Fruit fly (Drosophila melanogaster) whole organism, wandering third instar larva: Measurements from ENCODE around the gene S-Lap2.
A peak's percentile ranks its signal among the peaks of the same experiment; 100 is the strongest.

ENCODE experiments used
- Abd-B ChIP-seq: fragments of >200 bp; optimal IDR thresholded peaks from 2 replicates; lab custom pipeline; 2017; ENCODE audit warnings: missing biosample characterization, missing genetic modification characterization
- CG32264 ChIP-seq: fragments of 200-800 bp; sonication (Bioruptor generic); optimal IDR thresholded peaks from 2 replicates; lab custom pipeline; 2016; ENCODE audit warnings: missing biosample characterization, missing genetic modification characterization
- CG9705 ChIP-seq: fragments of 200-800 bp; sonication (Bioruptor generic); optimal IDR thresholded peaks from 2 replicates; lab custom pipeline; 2018; ENCODE audit warnings: missing biosample characterization, mild to moderate bottlenecking, missing genetic modification characterization
- CrebA ChIP-seq: fragments of 200-800 bp; sonication (Bioruptor generic); optimal IDR thresholded peaks from 2 replicates; lab custom pipeline; 2016; ENCODE audit warnings: missing biosample characterization, mild to moderate bottlenecking, missing genetic modification characterization, borderline replicate concordance
- Dfd ChIP-seq: fragments of >200 bp; optimal IDR thresholded peaks from 2 replicates; lab custom pipeline; 2017; ENCODE audit warnings: missing biosample characterization, missing genetic modification characterization
- Dif ChIP-seq: fragments of 200-275, 200-300 bp; sonication (Bioruptor generic); optimal IDR thresholded peaks from 2 replicates; lab custom pipeline; 2018; ENCODE audit warnings: missing biosample characterization, missing genetic modification characterization; ENCODE audit not compliant: partially characterized antibody
- GATAd ChIP-seq: sonication (Bioruptor generic); optimal IDR thresholded peaks from 2 replicates; lab custom pipeline; 2016; ENCODE audit warnings: missing biosample characterization, missing genetic modification characterization
- HLH106 ChIP-seq: fragments of 200-800 bp; optimal IDR thresholded peaks from 3 replicates; lab custom pipeline; 2019; ENCODE audit warnings: missing biosample characterization, mild to moderate bottlenecking, missing genetic modification characterization, moderate library complexity
- Hnf4 ChIP-seq: fragments of 200-800 bp; sonication (Bioruptor generic); optimal IDR thresholded peaks from 2 replicates; lab custom pipeline; 2016; ENCODE audit warnings: missing biosample characterization, mild to moderate bottlenecking, missing genetic modification characterization
- Hr78 ChIP-seq: fragments of >200 bp; optimal IDR thresholded peaks from 2 replicates; lab custom pipeline; 2017; ENCODE audit warnings: missing biosample characterization, missing genetic modification characterization
- Jra ChIP-seq: sonication (Bioruptor generic); optimal IDR thresholded peaks from 2 replicates; lab custom pipeline; 2016; ENCODE audit warnings: missing biosample characterization, missing genetic modification characterization
- Mio ChIP-seq: sonication (Bioruptor generic); optimal IDR thresholded peaks from 2 replicates; lab custom pipeline; 2016; ENCODE audit warnings: missing biosample characterization, missing genetic modification characterization
- Myc ChIP-seq: fragments of >200 bp; optimal IDR thresholded peaks from 2 replicates; lab custom pipeline; 2017
- N ChIP-seq: fragments of >200 bp; optimal IDR thresholded peaks from 2 replicates; lab custom pipeline; 2018; ENCODE audit warnings: missing biosample characterization, missing external identifiers, missing genetic modification characterization
- Rel ChIP-seq, 2 experiments: fragments of 200-800 bp; sonication (Bioruptor generic) in 1 of 2; optimal IDR thresholded peaks; 2 replicates in 1 of 2; 3 replicates in 1 of 2; lab custom pipeline; 2016 to 2019; ENCODE audit warnings: mild to moderate bottlenecking in 2 of 2, missing biosample characterization in 2 of 2, missing genetic modification characterization in 2 of 2, moderate library complexity in 1 of 2
- Sp1 ChIP-seq: fragments of 200-800 bp; sonication (Bioruptor generic); optimal IDR thresholded peaks from 3 replicates; lab custom pipeline; 2019; ENCODE audit warnings: missing biosample characterization, mild to moderate bottlenecking, missing genetic modification characterization, moderate library complexity
- Vsx2 ChIP-seq: fragments of 200-300, 225-300 bp; sonication (Bioruptor generic); optimal IDR thresholded peaks from 2 replicates; lab custom pipeline; 2018; ENCODE audit warnings: missing biosample characterization, missing genetic modification characterization; ENCODE audit not compliant: partially characterized antibody
- br ChIP-seq: fragments of 200-800 bp; sonication (Bioruptor generic); optimal IDR thresholded peaks from 2 replicates; lab custom pipeline; 2016; ENCODE audit warnings: missing biosample characterization, missing genetic modification characterization
- brk ChIP-seq: fragments of 200-800 bp; sonication (Bioruptor generic); optimal IDR thresholded peaks from 2 replicates; lab custom pipeline; 2016; ENCODE audit warnings: missing biosample characterization, mild to moderate bottlenecking, missing genetic modification characterization
- dl ChIP-seq, 2 experiments: fragments of 175-275, 200-275 bp in 1 of 2; fragments of 200-275 bp in 1 of 2; sonication (Bioruptor generic); optimal IDR thresholded peaks; lab custom pipeline; 2018; ENCODE audit warnings: mild to moderate bottlenecking in 2 of 2, missing biosample characterization in 2 of 2, missing genetic modification characterization in 2 of 2, moderate library complexity in 2 of 2; ENCODE audit not compliant: partially characterized antibody in 2 of 2, insufficient read depth in 1 of 2
- dmrt93B ChIP-seq: fragments of 200-800 bp; sonication (Bioruptor generic); optimal IDR thresholded peaks from 2 replicates; lab custom pipeline; 2018; ENCODE audit warnings: missing biosample characterization, mild to moderate bottlenecking, missing genetic modification characterization
- foxo ChIP-seq, 2 experiments: fragments of 200-800 bp; sonication (Bioruptor generic); optimal IDR thresholded peaks; 2 replicates in 1 of 2; 3 replicates in 1 of 2; lab custom pipeline; 2016 to 2017; ENCODE audit warnings: missing biosample characterization in 2 of 2, missing genetic modification characterization in 2 of 2
- h ChIP-seq: fragments of 200-800 bp; sonication (Bioruptor generic); optimal IDR thresholded peaks from 3 replicates; lab custom pipeline; 2016; ENCODE audit warnings: missing biosample characterization, mild to moderate bottlenecking, missing genetic modification characterization
- jim ChIP-seq: fragments of 175-275, 200-325 bp; sonication (Bioruptor generic); optimal IDR thresholded peaks from 2 replicates; lab custom pipeline; 2016; ENCODE audit warnings: missing biosample characterization, mild to moderate bottlenecking, missing genetic modification characterization
- lola ChIP-seq: fragments of >200 bp; optimal IDR thresholded peaks from 2 replicates; lab custom pipeline; 2017; ENCODE audit warnings: missing biosample characterization, missing genetic modification characterization
- pan ChIP-seq: fragments of >200 bp; optimal IDR thresholded peaks from 2 replicates; lab custom pipeline; 2017
- psq ChIP-seq: fragments of 200-800 bp; sonication (Bioruptor generic); optimal IDR thresholded peaks from 3 replicates; lab custom pipeline; 2017; ENCODE audit warnings: missing biosample characterization, mild to moderate bottlenecking, missing genetic modification characterization, moderate library complexity
- rgr ChIP-seq: fragments of 200-800 bp; sonication (Bioruptor generic); optimal IDR thresholded peaks from 3 replicates; lab custom pipeline; 2016; ENCODE audit warnings: missing biosample characterization, mild to moderate bottlenecking, missing genetic modification characterization
- sage ChIP-seq: fragments of 200-800 bp; sonication (Bioruptor generic); optimal IDR thresholded peaks from 2 replicates; lab custom pipeline; 2016; ENCODE audit warnings: missing biosample characterization, mild to moderate bottlenecking, missing genetic modification characterization
- sv ChIP-seq: fragments of 200-800 bp; sonication (Bioruptor generic); optimal IDR thresholded peaks from 3 replicates; lab custom pipeline; 2016; ENCODE audit warnings: missing biosample characterization, missing genetic modification characterization
- tai ChIP-seq: sonication (Bioruptor generic); optimal IDR thresholded peaks from 2 replicates; lab custom pipeline; 2016; ENCODE audit warnings: missing biosample characterization, missing genetic modification characterization
- usp ChIP-seq: fragments of >200 bp; optimal IDR thresholded peaks from 2 replicates; lab custom pipeline; 2017; ENCODE audit warnings: missing biosample characterization, missing genetic modification characterization

S-Lap2 gene

DNA sequence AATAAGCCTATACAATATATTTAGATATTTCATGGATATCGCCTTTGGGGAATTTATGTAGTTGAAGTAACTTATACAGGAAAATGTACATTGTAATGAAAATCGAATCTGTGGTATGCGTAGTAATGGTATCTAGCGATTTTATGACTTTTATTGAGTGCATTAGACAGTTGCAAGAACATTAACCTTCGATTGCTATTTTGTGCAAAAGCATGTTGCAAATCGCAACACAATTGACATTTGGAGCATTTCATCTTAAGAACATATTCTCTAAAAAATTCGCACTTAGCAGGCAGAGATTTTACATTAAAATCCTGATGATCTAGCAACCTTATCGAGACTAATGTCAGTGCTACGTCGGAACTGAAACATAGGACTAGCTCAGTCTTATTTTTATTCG lies at the start of gene S-Lap2:
Gene S-Lap2 (plus strand): TSS at position 301 of the 400 bp plus-strand sequence.
- TF ChIP-seq lola (GFP tag; lab: Kevin White, UChicago) (no peak), Mio (GFP tag; lab: Kevin White, UChicago) (no peak), sage (no peak), Abd-B (GFP tag; lab: Kevin White, UChicago) (no peak), Myc (lab: Kevin White, UChicago) (no peak), Sp1 (GFP tag; lab: Kevin White, UChicago) (no peak), dmrt93B (GFP tag; lab: Kevin White, UChicago) (no peak), sv (GFP tag; lab: Kevin White, UChicago) (no peak), dl (GFP tag; optimal IDR thresholded peaks at IDR 0.05; lab: Kevin White, UChicago; ENCODE audit: insufficient read depth in 1 of 2, partially characterized antibody in 2 of 2) (no peak), GATAd (GFP tag; lab: Kevin White, UChicago) (no peak), jim (GFP tag; lab: Kevin White, UChicago) (no peak), CrebA (no peak), tai (GFP tag; lab: Kevin White, UChicago) (no peak), N (GFP tag; lab: Kevin White, UChicago) (no peak)
- TF ChIP-seq, all 38 proteins: peak for 0

DNA sequence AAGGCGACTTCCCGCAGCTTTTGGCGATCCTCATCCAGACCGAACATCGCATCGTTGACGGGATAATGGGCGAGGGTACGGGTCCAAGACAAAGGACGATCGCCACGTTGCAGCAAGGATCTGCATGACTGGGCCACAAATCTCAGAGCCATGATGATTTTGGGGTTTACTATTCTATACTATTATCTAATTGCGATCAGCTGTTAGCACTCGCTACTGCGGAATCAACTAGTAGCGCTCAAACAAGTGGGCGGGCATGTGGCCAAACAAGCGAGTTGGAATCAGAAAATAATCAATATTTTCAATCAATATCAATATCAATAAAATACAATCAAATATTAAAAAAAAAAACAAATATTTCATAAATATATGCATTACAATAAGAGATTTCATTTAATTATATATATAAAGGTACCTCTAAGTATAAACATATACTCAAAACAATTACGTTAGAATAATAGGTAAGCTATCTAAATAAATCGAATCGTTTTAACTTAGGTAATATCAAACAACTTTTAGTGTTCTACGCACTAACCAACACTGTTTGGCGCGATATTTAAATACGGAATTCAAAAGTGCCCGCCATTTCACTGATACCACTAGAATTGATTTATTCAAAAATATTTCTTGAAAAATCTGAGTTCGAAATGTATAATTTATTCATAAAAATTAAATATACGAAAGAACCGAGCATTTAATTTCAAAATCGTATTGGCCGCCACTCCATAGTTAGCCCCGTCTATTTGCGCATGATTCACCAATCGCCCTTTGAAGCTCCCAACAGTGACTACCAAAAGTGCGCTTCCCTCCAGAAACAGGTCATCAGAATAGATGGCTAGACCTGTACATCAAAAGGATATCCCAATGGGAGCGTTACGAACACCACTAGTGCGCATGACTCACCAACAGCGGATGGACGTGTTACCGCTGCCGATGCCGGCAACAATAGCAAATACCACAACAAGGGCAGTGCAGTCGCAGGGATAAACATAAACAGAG lies 43.5 kb upstream of the S-Lap2 start, which contains the start of the genes CG6638 and CG43078:
Gene CG6638 (minus strand): TSS at position 235 of the 999 bp plus-strand sequence.
Gene CG43078 (plus strand): TSS at position 965 of the 999 bp plus-strand sequence.
- TF ChIP-seq Myc (lab: Kevin White, UChicago) (no peak), Rel (GFP tag; optimal IDR thresholded peaks at IDR 0.05; lab: Kevin White, UChicago) (no peak), Rel (tag; optimal IDR thresholded peaks at IDR 0.05; lab: Kevin White, UChicago) (peak; percentile 57), psq (peak; percentile 26), foxo (GFP tag; optimal IDR thresholded peaks at IDR 0.05; lab: Kevin White, UChicago) (peak in 1 of 2 experiments; percentile 34), Vsx2 (no peak), rgr (peak; percentile 46)

DNA sequence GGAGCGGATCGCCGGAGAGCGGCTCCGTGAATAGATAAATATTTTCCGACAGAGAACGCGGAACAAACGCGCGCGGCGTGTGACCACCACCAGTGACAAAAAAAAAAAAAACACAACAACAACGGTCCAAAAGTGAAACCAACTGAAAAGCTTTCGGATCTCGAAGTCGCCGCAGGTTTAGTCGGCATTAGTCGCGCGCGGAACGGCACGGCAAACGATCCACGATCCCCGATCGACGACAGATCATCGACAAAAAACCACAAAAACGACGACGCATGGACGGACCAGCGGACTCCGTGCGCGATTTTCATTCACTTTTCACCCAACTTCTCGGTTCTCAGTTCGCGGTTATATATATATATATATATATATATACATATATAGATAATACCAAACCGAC lies 41.2 kb upstream of the S-Lap2 start:
- TF ChIP-seq Mio (GFP tag; lab: Kevin White, UChicago) (no peak), rgr (no peak), CG32264 (no peak), usp (GFP tag; lab: Kevin White, UChicago) (no peak), br (GFP tag; lab: Kevin White, UChicago) (no peak), lola (GFP tag; lab: Kevin White, UChicago) (no peak), HLH106 (tag; lab: Kevin White, UChicago) (no peak), Hr78 (GFP tag; lab: Kevin White, UChicago) (no peak), h (peak; percentile 22)

DNA sequence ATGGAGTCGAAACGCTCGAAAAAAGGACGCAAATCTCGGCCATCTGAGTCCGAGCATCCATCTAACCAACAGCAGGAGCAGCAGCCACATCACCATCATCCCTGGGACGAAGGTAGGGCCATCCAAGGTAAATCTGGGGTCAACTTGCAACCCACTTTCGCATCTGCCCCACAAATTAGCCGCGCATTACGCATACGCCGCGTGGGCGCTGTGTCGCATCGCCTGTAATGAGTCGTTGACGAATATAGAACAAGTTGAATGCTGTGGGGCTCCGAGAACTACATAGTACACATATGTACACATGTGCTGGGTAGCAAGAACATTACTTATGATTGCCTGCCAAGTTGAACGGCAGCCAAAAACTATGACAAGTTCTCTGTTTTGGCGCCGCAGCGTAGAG lies 40.2 kb upstream of the S-Lap2 start:
- TF ChIP-seq GATAd (GFP tag; lab: Kevin White, UChicago) (no peak), Dif (GFP tag; lab: Kevin White, UChicago) (no peak), psq (no peak), pan (lab: Kevin White, UChicago) (no peak), lola (GFP tag; lab: Kevin White, UChicago) (no peak), Jra (GFP tag; lab: Kevin White, UChicago) (no peak), Rel (GFP tag; optimal IDR thresholded peaks at IDR 0.05; lab: Kevin White, UChicago) (no peak), Rel (tag; optimal IDR thresholded peaks at IDR 0.05; lab: Kevin White, UChicago) (no peak), Dfd (no peak), CG9705 (GFP tag; lab: Kevin White, UChicago) (no peak), sage (no peak), jim (GFP tag; lab: Kevin White, UChicago) (no peak), brk (GFP tag; lab: Kevin White, UChicago) (no peak), h (no peak), Hnf4 (GFP tag; lab: Kevin White, UChicago) (no peak), Myc (lab: Kevin White, UChicago) (no peak)
